Worm (Caenorhabditis elegans): ENCODE measurements around the gene tap-1.

tap-1 gene

ce11 chrX:14639941-14640340, 50.5 kb downstream of the tap-1 start (continued):
- TF ChIP-seq snpc-1.2 (GFP tag; IDR thresholded peaks at IDR 0.05) = no peak

Data from whole organism, L4 larva.